Fruit fly (Drosophila melanogaster): ENCODE measurements around the gene CG32756.
A peak's percentile ranks its signal among the peaks of the same experiment; 100 is the strongest.

Gene CG32756

dm6 chrX:5907916-5908315 is 37.6 kb upstream of the CG32756 start, which contains the start of gene CG12236 (continued):
- TF ChIP-seq CG32532 (GFP tag; IDR thresholded peaks at IDR 0.05) (peak; percentile 69), CG3065 (GFP tag; optimal IDR thresholded peaks at IDR 0.05) (no peak), HmgZ (tag; optimal IDR thresholded peaks at IDR 0.05) (peak; percentile 85), kni (GFP tag; optimal IDR thresholded peaks at IDR 0.05) (peak; percentile 63), hkb (optimal IDR thresholded peaks at IDR 0.05) (peak; percentile 39), hkb (GFP tag; IDR thresholded peaks at IDR 0.05) (peak; percentile 53), E2f2 (GFP tag; IDR thresholded peaks at IDR 0.05) (peak; percentile 98), CG10274 (GFP tag; optimal IDR thresholded peaks at IDR 0.05) (no peak), h (optimal IDR thresholded peaks at IDR 0.05) (no peak), CG12659 (GFP tag; optimal IDR thresholded peaks at IDR 0.05) (peak; percentile 85), CG13624 (GFP tag; optimal IDR thresholded peaks at IDR 0.05) (peak; percentile 51), CG30431 (GFP tag; optimal IDR thresholded peaks at IDR 0.05) (no peak), zf30C (GFP tag; optimal IDR thresholded peaks at IDR 0.05) (peak; percentile 10), ERR (GFP tag; optimal IDR thresholded peaks at IDR 0.05) (peak; percentile 20), CG15269 (tag; optimal IDR thresholded peaks at IDR 0.05) (no peak), ftz-f1 (GFP tag; optimal IDR thresholded peaks at IDR 0.05) (peak; percentile 77), pfk (GFP tag; optimal IDR thresholded peaks at IDR 0.05) (peak; percentile 64)

dm6 chrX:5914992-5915751 is 30.3 kb upstream of the CG32756 start:
- TF ChIP-seq Ravus (GFP tag; IDR thresholded peaks at IDR 0.05) (no peak), sug (tag; optimal IDR thresholded peaks at IDR 0.05) (peak; percentile 99), Sin3A (optimal IDR thresholded peaks at IDR 0.05) (no peak), CG5245 (GFP tag; optimal IDR thresholded peaks at IDR 0.05) (no peak), CG34376 (GFP tag; optimal IDR thresholded peaks at IDR 0.05) (peak; percentile 41), CG1792 (GFP tag; optimal IDR thresholded peaks at IDR 0.05) (no peak), CG15479 (GFP tag; optimal IDR thresholded peaks at IDR 0.05) (peak; percentile 35), Pdp1 (GFP tag; optimal IDR thresholded peaks at IDR 0.05) (no peak), vnd (GFP tag; IDR thresholded peaks at IDR 0.05; ENCODE audit: partially characterized antibody) (no peak), chinmo (GFP tag; IDR thresholded peaks at IDR 0.05; ENCODE audit: partially characterized antibody) (0 out of 4 replicates have a peak, but pooled peaks have one; percentile 49), sens (GFP tag) (peak; percentile 54), ssp (GFP tag; IDR thresholded peaks at IDR 0.05) (no peak), Ptx1 (GFP tag; IDR thresholded peaks at IDR 0.05) (no peak), GATAe (GFP tag; conservative IDR thresholded peaks at IDR 0.05) (no peak), CG13287 (GFP tag; IDR thresholded peaks at IDR 0.05; ENCODE audit: partially characterized antibody) (no peak), E2f2 (GFP tag; IDR thresholded peaks at IDR 0.05) (no peak), CG12071 (GFP tag; optimal IDR thresholded peaks at IDR 0.05) (no peak), CG9215 (GFP tag; IDR thresholded peaks at IDR 0.05) (no peak), Abd-B (GFP tag; optimal IDR thresholded peaks at IDR 0.05) (no peak), schlank (tag; optimal IDR thresholded peaks at IDR 0.05) (no peak), Ets65A (GFP tag) (no peak), ham (GFP tag; IDR thresholded peaks at IDR 0.05) (no peak), wdn (GFP tag; IDR thresholded peaks at IDR 0.05) (no peak), wor (GFP tag; IDR thresholded peaks at IDR 0.05) (no peak), Stat92E (GFP tag; optimal IDR thresholded peaks at IDR 0.05) (no peak), lilli (GFP tag; optimal IDR thresholded peaks at IDR 0.05) (no peak)
